Worm (Caenorhabditis elegans): ENCODE results near the gene hst-2.

ce11 chrX:11201165-11201564 is 5.8 kb downstream of the hst-2 start, which contains the start of gene col-179:
- TF ChIP-seq snpc-4 (tag; optimal IDR thresholded peaks at IDR 0.05) (no peak), pha-4 (tag; optimal IDR thresholded peaks at IDR 0.05) (no peak), nhr-12 (tag; optimal IDR thresholded peaks at IDR 0.05) (no peak), blmp-1 (tag; optimal IDR thresholded peaks at IDR 0.05) (no peak), ztf-11 (tag; optimal IDR thresholded peaks at IDR 0.05) (no peak), lin-13 (tag; optimal IDR thresholded peaks at IDR 0.05) (no peak), drap-1 (GFP tag; optimal IDR thresholded peaks at IDR 0.05) (no peak), lsy-2 (tag; optimal IDR thresholded peaks at IDR 0.05) (no peak), elt-3 (tag; optimal IDR thresholded peaks at IDR 0.05) (no peak), nhr-76 (tag; optimal IDR thresholded peaks at IDR 0.05) (no peak), mep-1 (tag; optimal IDR thresholded peaks at IDR 0.05) (no peak), ceh-43 (GFP tag; optimal IDR thresholded peaks at IDR 0.05) (no peak), nhr-28 (tag; optimal IDR thresholded peaks at IDR 0.05) (no peak)

Measured in whole organism, mixed stage, embryonic.